Fruit fly (Drosophila melanogaster): ENCODE measurements around the gene CG5618.

DNA sequence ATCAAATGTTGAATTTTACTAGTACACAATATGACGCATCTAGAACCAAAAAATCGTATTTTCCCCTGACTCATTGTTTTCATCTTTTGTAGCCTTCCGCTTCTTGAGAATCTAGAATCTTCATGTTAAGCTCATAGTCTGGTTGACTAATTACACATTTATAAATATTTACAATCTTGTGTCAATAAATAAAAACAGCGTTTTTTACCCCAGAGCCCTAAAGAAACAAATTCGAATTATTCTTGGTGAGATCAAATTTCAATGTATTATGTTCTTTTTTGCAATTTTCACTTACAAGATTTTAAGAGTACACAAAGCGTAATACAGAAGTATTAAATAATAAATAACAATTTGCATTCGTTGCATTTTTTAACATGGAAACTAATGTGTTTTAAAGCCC, 42.8 kb downstream of the CG5618 start:
- TF ChIP-seq insv (optimal IDR thresholded peaks at IDR 0.05) (no peak), ttk (optimal IDR thresholded peaks at IDR 0.05) (no peak), h (optimal IDR thresholded peaks at IDR 0.05) (no peak), psq (optimal IDR thresholded peaks at IDR 0.05) (no peak)

All from Kc167 (cell line).